Fruit fly (Drosophila melanogaster) whole organism, wandering third instar larva: ENCODE data around the gene Hrb87F.

Source experiments
- Abd-B ChIP-seq: fragments of >200 bp; optimal IDR thresholded peaks from 2 replicates; lab custom pipeline; 2017; ENCODE audit warnings: missing biosample characterization, missing genetic modification characterization
- CG32264 ChIP-seq: fragments of 200-800 bp; sonication (Bioruptor generic); optimal IDR thresholded peaks from 2 replicates; lab custom pipeline; 2016; ENCODE audit warnings: missing biosample characterization, missing genetic modification characterization
- CG9705 ChIP-seq: fragments of 200-800 bp; sonication (Bioruptor generic); optimal IDR thresholded peaks from 2 replicates; lab custom pipeline; 2018; ENCODE audit warnings: missing biosample characterization, mild to moderate bottlenecking, missing genetic modification characterization
- CrebA ChIP-seq: fragments of 200-800 bp; sonication (Bioruptor generic); optimal IDR thresholded peaks from 2 replicates; lab custom pipeline; 2016; ENCODE audit warnings: missing biosample characterization, mild to moderate bottlenecking, missing genetic modification characterization, borderline replicate concordance
- Dfd ChIP-seq: fragments of >200 bp; optimal IDR thresholded peaks from 2 replicates; lab custom pipeline; 2017; ENCODE audit warnings: missing biosample characterization, missing genetic modification characterization
- Dif ChIP-seq: fragments of 200-275, 200-300 bp; sonication (Bioruptor generic); optimal IDR thresholded peaks from 2 replicates; lab custom pipeline; 2018; ENCODE audit warnings: missing biosample characterization, missing genetic modification characterization; ENCODE audit not compliant: partially characterized antibody
- GATAd ChIP-seq: sonication (Bioruptor generic); optimal IDR thresholded peaks from 2 replicates; lab custom pipeline; 2016; ENCODE audit warnings: missing biosample characterization, missing genetic modification characterization
- HLH106 ChIP-seq: fragments of 200-800 bp; optimal IDR thresholded peaks from 3 replicates; lab custom pipeline; 2019; ENCODE audit warnings: missing biosample characterization, mild to moderate bottlenecking, missing genetic modification characterization, moderate library complexity
- Hnf4 ChIP-seq: fragments of 200-800 bp; sonication (Bioruptor generic); optimal IDR thresholded peaks from 2 replicates; lab custom pipeline; 2016; ENCODE audit warnings: missing biosample characterization, mild to moderate bottlenecking, missing genetic modification characterization
- Hr78 ChIP-seq: fragments of >200 bp; optimal IDR thresholded peaks from 2 replicates; lab custom pipeline; 2017; ENCODE audit warnings: missing biosample characterization, missing genetic modification characterization
- Hr83 ChIP-seq: fragments of 200-300 bp; sonication (Bioruptor generic); optimal IDR thresholded peaks from 2 replicates; lab custom pipeline; 2016; ENCODE audit warnings: missing biosample characterization, mild to moderate bottlenecking, missing genetic modification characterization, moderate library complexity; ENCODE audit not compliant: poor library complexity, severe bottlenecking
- Jra ChIP-seq: sonication (Bioruptor generic); optimal IDR thresholded peaks from 2 replicates; lab custom pipeline; 2016; ENCODE audit warnings: missing biosample characterization, missing genetic modification characterization
- Mio ChIP-seq: sonication (Bioruptor generic); optimal IDR thresholded peaks from 2 replicates; lab custom pipeline; 2016; ENCODE audit warnings: missing biosample characterization, missing genetic modification characterization
- Myc ChIP-seq: fragments of >200 bp; optimal IDR thresholded peaks from 2 replicates; lab custom pipeline; 2017
- N ChIP-seq: fragments of >200 bp; optimal IDR thresholded peaks from 2 replicates; lab custom pipeline; 2018; ENCODE audit warnings: missing biosample characterization, missing external identifiers, missing genetic modification characterization
- OdsH ChIP-seq: fragments of 200-800 bp; sonication (Bioruptor generic); optimal IDR thresholded peaks from 2 replicates; lab custom pipeline; 2016; ENCODE audit warnings: missing biosample characterization, mild to moderate bottlenecking, missing genetic modification characterization
- Rel ChIP-seq, 2 experiments: fragments of 200-800 bp; sonication (Bioruptor generic) in 1 of 2; optimal IDR thresholded peaks; 2 replicates in 1 of 2; 3 replicates in 1 of 2; lab custom pipeline; 2016 to 2019; ENCODE audit warnings: mild to moderate bottlenecking in 2 of 2, missing biosample characterization in 2 of 2, missing genetic modification characterization in 2 of 2, moderate library complexity in 1 of 2
- Sp1 ChIP-seq: fragments of 200-800 bp; sonication (Bioruptor generic); optimal IDR thresholded peaks from 3 replicates; lab custom pipeline; 2019; ENCODE audit warnings: missing biosample characterization, mild to moderate bottlenecking, missing genetic modification characterization, moderate library complexity
- Vsx2 ChIP-seq: fragments of 200-300, 225-300 bp; sonication (Bioruptor generic); optimal IDR thresholded peaks from 2 replicates; lab custom pipeline; 2018; ENCODE audit warnings: missing biosample characterization, missing genetic modification characterization; ENCODE audit not compliant: partially characterized antibody
- br ChIP-seq: fragments of 200-800 bp; sonication (Bioruptor generic); optimal IDR thresholded peaks from 2 replicates; lab custom pipeline; 2016; ENCODE audit warnings: missing biosample characterization, missing genetic modification characterization
- brk ChIP-seq: fragments of 200-800 bp; sonication (Bioruptor generic); optimal IDR thresholded peaks from 2 replicates; lab custom pipeline; 2016; ENCODE audit warnings: missing biosample characterization, mild to moderate bottlenecking, missing genetic modification characterization
- dl ChIP-seq, 2 experiments: fragments of 175-275, 200-275 bp in 1 of 2; fragments of 200-275 bp in 1 of 2; sonication (Bioruptor generic); optimal IDR thresholded peaks; lab custom pipeline; 2018; ENCODE audit warnings: mild to moderate bottlenecking in 2 of 2, missing biosample characterization in 2 of 2, missing genetic modification characterization in 2 of 2, moderate library complexity in 2 of 2; ENCODE audit not compliant: partially characterized antibody in 2 of 2, insufficient read depth in 1 of 2
- dmrt93B ChIP-seq: fragments of 200-800 bp; sonication (Bioruptor generic); optimal IDR thresholded peaks from 2 replicates; lab custom pipeline; 2018; ENCODE audit warnings: missing biosample characterization, mild to moderate bottlenecking, missing genetic modification characterization
- dsf ChIP-seq: sonication (Bioruptor generic); optimal IDR thresholded peaks from 2 replicates; lab custom pipeline; 2016; ENCODE audit warnings: missing biosample characterization, missing genetic modification characterization, borderline replicate concordance
- ey ChIP-seq: fragments of 200-800 bp; sonication (Bioruptor generic); optimal IDR thresholded peaks from 2 replicates; lab custom pipeline; 2016; ENCODE audit warnings: missing biosample characterization, missing genetic modification characterization
- foxo ChIP-seq, 2 experiments: fragments of 200-800 bp; sonication (Bioruptor generic); optimal IDR thresholded peaks; 2 replicates in 1 of 2; 3 replicates in 1 of 2; lab custom pipeline; 2016 to 2017; ENCODE audit warnings: missing biosample characterization in 2 of 2, missing genetic modification characterization in 2 of 2
- fru ChIP-seq: fragments of 200-800 bp; sonication (Bioruptor generic); optimal IDR thresholded peaks from 3 replicates; lab custom pipeline; 2016; ENCODE audit warnings: missing biosample characterization, mild to moderate bottlenecking, missing genetic modification characterization
- h ChIP-seq: fragments of 200-800 bp; sonication (Bioruptor generic); optimal IDR thresholded peaks from 3 replicates; lab custom pipeline; 2016; ENCODE audit warnings: missing biosample characterization, mild to moderate bottlenecking, missing genetic modification characterization
- jim ChIP-seq: fragments of 175-275, 200-325 bp; sonication (Bioruptor generic); optimal IDR thresholded peaks from 2 replicates; lab custom pipeline; 2016; ENCODE audit warnings: missing biosample characterization, mild to moderate bottlenecking, missing genetic modification characterization
- lola ChIP-seq: fragments of >200 bp; optimal IDR thresholded peaks from 2 replicates; lab custom pipeline; 2017; ENCODE audit warnings: missing biosample characterization, missing genetic modification characterization
- pan ChIP-seq: fragments of >200 bp; optimal IDR thresholded peaks from 2 replicates; lab custom pipeline; 2017
- psq ChIP-seq: fragments of 200-800 bp; sonication (Bioruptor generic); optimal IDR thresholded peaks from 3 replicates; lab custom pipeline; 2017; ENCODE audit warnings: missing biosample characterization, mild to moderate bottlenecking, missing genetic modification characterization, moderate library complexity
- rgr ChIP-seq: fragments of 200-800 bp; sonication (Bioruptor generic); optimal IDR thresholded peaks from 3 replicates; lab custom pipeline; 2016; ENCODE audit warnings: missing biosample characterization, mild to moderate bottlenecking, missing genetic modification characterization
- sage ChIP-seq: fragments of 200-800 bp; sonication (Bioruptor generic); optimal IDR thresholded peaks from 2 replicates; lab custom pipeline; 2016; ENCODE audit warnings: missing biosample characterization, mild to moderate bottlenecking, missing genetic modification characterization
- sv ChIP-seq: fragments of 200-800 bp; sonication (Bioruptor generic); optimal IDR thresholded peaks from 3 replicates; lab custom pipeline; 2016; ENCODE audit warnings: missing biosample characterization, missing genetic modification characterization
- tai ChIP-seq: sonication (Bioruptor generic); optimal IDR thresholded peaks from 2 replicates; lab custom pipeline; 2016; ENCODE audit warnings: missing biosample characterization, missing genetic modification characterization
- usp ChIP-seq: fragments of >200 bp; optimal IDR thresholded peaks from 2 replicates; lab custom pipeline; 2017; ENCODE audit warnings: missing biosample characterization, missing genetic modification characterization
- woc ChIP-seq: sonication (Bioruptor generic); optimal IDR thresholded peaks from 2 replicates; lab custom pipeline; 2016; ENCODE audit warnings: missing biosample characterization, mild to moderate bottlenecking, missing genetic modification characterization

The Hrb87F gene

DNA sequence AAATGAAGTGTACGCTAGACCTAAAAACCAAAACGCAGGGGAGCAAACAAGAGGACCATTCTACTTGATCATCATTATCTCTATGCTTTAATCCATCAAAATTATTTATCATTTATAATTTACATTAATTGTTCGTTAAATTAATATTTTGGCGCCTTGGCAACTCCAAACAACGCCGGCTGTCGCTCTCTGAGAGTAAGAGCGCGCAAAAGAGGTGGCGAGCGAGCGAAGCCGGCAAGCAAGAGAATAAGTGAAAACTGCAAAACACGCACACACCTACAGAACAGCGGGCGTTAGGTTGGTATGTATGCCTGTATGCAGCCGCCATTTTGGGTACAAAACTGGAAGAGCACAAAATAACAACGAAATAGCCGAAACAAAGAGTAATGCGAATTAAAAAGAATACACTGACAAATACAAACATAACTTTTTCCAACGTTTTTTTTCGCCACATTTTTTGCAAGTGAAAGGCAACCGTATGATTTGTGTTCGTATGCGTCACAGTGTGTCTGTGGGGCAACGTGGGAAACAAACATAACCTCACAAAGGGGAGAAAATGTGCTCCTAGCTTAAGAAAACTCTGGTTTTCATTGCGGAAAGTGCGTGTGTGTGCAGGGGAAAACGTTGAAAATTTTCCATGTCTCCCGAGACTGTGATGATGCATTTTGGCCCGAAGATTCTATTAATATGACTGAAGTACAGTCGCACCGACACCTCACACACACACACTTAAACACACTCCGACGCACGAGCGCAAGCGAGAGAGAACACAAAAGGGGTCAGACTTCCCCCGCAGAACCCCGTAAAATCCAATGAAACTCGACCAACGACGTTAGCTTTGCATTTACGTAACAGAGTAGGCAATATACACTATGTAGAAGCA, 15.3 kb downstream of the Hrb87F start:
- TF ChIP-seq rgr (GFP tag; lab: Kevin White, UChicago) (no peak), sage (peak; percentile 77), Vsx2 (GFP tag; lab: Kevin White, UChicago) (no peak), ey (GFP tag; lab: Kevin White, UChicago) (no peak), pan (lab: Kevin White, UChicago) (no peak), Abd-B (GFP tag; lab: Kevin White, UChicago) (no peak), dsf (GFP tag; lab: Kevin White, UChicago) (peak; percentile 25), h (GFP tag; lab: Kevin White, UChicago) (peak; percentile 11), Hnf4 (peak; percentile 53), GATAd (GFP tag; lab: Kevin White, UChicago) (no peak), CG32264 (GFP tag; lab: Kevin White, UChicago) (peak; percentile 19), Hr78 (no peak), dl (GFP tag; optimal IDR thresholded peaks at IDR 0.05; lab: Kevin White, UChicago; ENCODE audit: insufficient read depth in 1 of 2, partially characterized antibody in 2 of 2) (peak; percentile 55 to 91), psq (GFP tag; lab: Kevin White, UChicago) (peak; percentile 85), Sp1 (GFP tag; lab: Kevin White, UChicago) (peak; percentile 48), CrebA (peak; percentile 87), Rel (GFP tag; optimal IDR thresholded peaks at IDR 0.05; lab: Kevin White, UChicago) (peak; percentile 56), Rel (tag; optimal IDR thresholded peaks at IDR 0.05; lab: Kevin White, UChicago) (peak; percentile 2), sv (no peak), CG9705 (GFP tag; lab: Kevin White, UChicago) (no peak), lola (GFP tag; lab: Kevin White, UChicago) (no peak), HLH106 (tag; lab: Kevin White, UChicago) (no peak), dmrt93B (no peak), jim (GFP tag; lab: Kevin White, UChicago) (no peak), brk (peak; percentile 73), OdsH (GFP tag; lab: Kevin White, UChicago) (peak; percentile 31), woc (GFP tag; lab: Kevin White, UChicago) (peak; percentile 22), tai (peak; percentile 60), fru (GFP tag; lab: Kevin White, UChicago) (peak; percentile 33), Myc (lab: Kevin White, UChicago) (peak; percentile 64), Hr83 (GFP tag; lab: Kevin White, UChicago) (no peak), foxo (GFP tag; optimal IDR thresholded peaks at IDR 0.05; lab: Kevin White, UChicago) (peak in 1 of 2 experiments; percentile 16), Jra (GFP tag; lab: Kevin White, UChicago) (peak; percentile 73), Dfd (GFP tag; lab: Kevin White, UChicago) (no peak), usp (GFP tag; lab: Kevin White, UChicago) (no peak), br (peak; percentile 40), Dif (GFP tag; lab: Kevin White, UChicago) (peak; percentile 93), Mio (GFP tag; lab: Kevin White, UChicago) (no peak), N (GFP tag; lab: Kevin White, UChicago) (peak; percentile 17)
- TF ChIP-seq, all 38 proteins: peak for 21

DNA sequence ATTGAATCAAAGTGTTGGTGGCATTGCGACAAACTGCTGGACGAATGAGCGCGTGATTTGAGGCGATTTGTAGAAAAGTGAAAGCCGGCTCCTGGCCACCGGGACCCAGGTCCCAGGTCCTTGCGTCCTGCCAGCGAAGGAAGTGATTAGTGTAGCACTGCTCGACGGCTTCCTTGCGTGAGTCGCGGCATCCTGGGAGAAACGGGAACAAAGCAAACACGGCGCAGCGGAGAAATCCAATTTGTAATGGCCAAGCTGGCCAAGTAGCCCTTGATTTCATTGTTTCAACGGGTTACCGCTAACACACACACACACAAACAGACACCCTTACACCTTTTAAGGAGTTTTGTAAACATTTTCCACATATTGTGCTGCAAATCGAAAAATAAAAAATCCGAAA, 28.7 kb downstream of the Hrb87F start, which contains the start of gene CG10841:
CG10841 (plus strand) TSS at position 301 of the 400 bp plus-strand sequence.
- TF ChIP-seq HLH106 (tag; lab: Kevin White, UChicago) (no peak), psq (GFP tag; lab: Kevin White, UChicago) (no peak), jim (GFP tag; lab: Kevin White, UChicago) (no peak), fru (GFP tag; lab: Kevin White, UChicago) (no peak), Abd-B (GFP tag; lab: Kevin White, UChicago) (no peak), woc (GFP tag; lab: Kevin White, UChicago) (no peak), pan (lab: Kevin White, UChicago) (no peak), Dif (GFP tag; lab: Kevin White, UChicago) (no peak), foxo (GFP tag; optimal IDR thresholded peaks at IDR 0.05; lab: Kevin White, UChicago) (no peak), brk (no peak), CG32264 (GFP tag; lab: Kevin White, UChicago) (no peak), dl (GFP tag; optimal IDR thresholded peaks at IDR 0.05; lab: Kevin White, UChicago; ENCODE audit: insufficient read depth in 1 of 2, partially characterized antibody in 2 of 2) (no peak), Hr78 (no peak), Myc (lab: Kevin White, UChicago) (no peak), rgr (GFP tag; lab: Kevin White, UChicago) (no peak), Sp1 (GFP tag; lab: Kevin White, UChicago) (no peak), tai (no peak), OdsH (GFP tag; lab: Kevin White, UChicago) (no peak), dmrt93B (no peak)
